Worm (Caenorhabditis elegans) whole organism, L2 larva: Measurements from ENCODE around the gene clh-5.

Experiments used
- Y55F3AM.14 ChIP-seq: fragments of 200-800 bp; sonication (Bioruptor generic); optimal IDR thresholded peaks from 2 replicates; lab custom pipeline; 2018; ENCODE audit warnings: mild to moderate bottlenecking, missing genetic modification characterization, missing compliant biosample characterization
- blmp-1 ChIP-seq: sonication (generic microtip); optimal IDR thresholded peaks from 2 replicates; lab custom pipeline; 2017; ENCODE audit warnings: missing genetic modification characterization, mild to moderate bottlenecking, missing compliant biosample characterization, antibody characterized with exemption, moderate library complexity; ENCODE audit not compliant: insufficient read depth
- ceh-82 ChIP-seq: fragments of 150-350 bp; optimal IDR thresholded peaks from 2 replicates; lab custom pipeline; 2014; ENCODE audit warnings: missing biosample characterization, missing genetic modification characterization
- lin-13 ChIP-seq: fragments of 150-350 bp; optimal IDR thresholded peaks from 2 replicates; lab custom pipeline; 2014; ENCODE audit warnings: missing biosample characterization, missing genetic modification reagents, missing genetic modification characterization
- nhr-237 ChIP-seq: fragments of 150-350 bp; optimal IDR thresholded peaks from 2 replicates; lab custom pipeline; 2014; ENCODE audit warnings: missing biosample characterization, missing genetic modification characterization
- nhr-25 ChIP-seq: fragments of 150-350 bp; sonication (generic microtip); optimal IDR thresholded peaks from 3 replicates; lab custom pipeline; 2014; ENCODE audit warnings: missing biosample characterization, missing genetic modification characterization

DNA sequence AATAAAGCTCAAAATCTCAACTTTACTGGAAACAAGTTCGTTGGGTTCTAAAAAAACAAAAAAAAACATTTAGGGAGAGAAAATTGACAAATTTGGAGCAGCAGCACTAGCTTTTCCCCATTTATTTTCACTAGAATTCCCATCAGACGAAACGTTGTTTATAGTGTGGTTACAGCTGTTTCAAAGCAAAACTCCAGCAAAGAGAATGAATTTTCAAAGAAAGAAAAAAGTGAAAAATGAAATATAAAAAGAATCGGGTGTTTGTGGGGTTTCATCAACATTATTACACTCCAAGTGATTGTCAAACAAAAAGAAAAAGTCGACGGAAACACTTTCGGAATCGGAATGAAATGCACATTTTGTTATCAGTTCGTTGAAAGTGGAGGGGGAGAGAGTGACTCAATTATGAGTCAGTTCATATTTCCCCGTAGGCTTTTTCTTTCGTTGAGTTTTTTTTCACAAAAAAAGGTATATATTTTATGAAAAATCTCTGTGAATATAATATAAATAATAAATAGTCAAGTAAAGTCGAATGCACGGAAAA is 4.1 kb downstream of the clh-5 start:
- TF ChIP-seq blmp-1 (tag; lab: Kevin White, UChicago) (no peak), ceh-82 (tag; lab: Kevin White, UChicago) (no peak), lin-13 (GFP tag; lab: Kevin White, UChicago) (no peak), nhr-25 (tag; lab: Kevin White, UChicago) (no peak), Y55F3AM.14 (GFP tag; lab: Kevin White, UChicago) (no peak), nhr-237 (tag; lab: Kevin White, UChicago) (no peak)
